Worm (Caenorhabditis elegans) whole organism, L4 larva: ENCODE measurements around the gene srw-73.

Experiments
- F49E8.2 ChIP-seq: sonication (generic microtip); optimal IDR thresholded peaks from 2 replicates; lab custom pipeline; 2016; ENCODE audit warnings: missing compliant biosample characterization, mild to moderate bottlenecking, missing genetic modification characterization, borderline replicate concordance
- R02D3.7 ChIP-seq: fragments of 150-350 bp; sonication (generic microtip); optimal IDR thresholded peaks from 3 replicates; lab custom pipeline; 2014; ENCODE audit warnings: missing biosample characterization, missing genetic modification characterization
- Y75B8A.6 ChIP-seq: fragments of 200-800 bp; sonication (Bioruptor generic); IDR thresholded peaks from 2 replicates; pipeline ENCODE4 v1.3.6; 2022; ENCODE audit warnings: missing genetic modification reagents, missing genetic modification characterization, missing compliant biosample characterization
- ZK546.5 ChIP-seq, 2 experiments: sonication (generic microtip); optimal IDR thresholded peaks; 2 replicates each; lab custom pipeline; 2017; ENCODE audit warnings: missing biosample characterization in 2 of 2, missing genetic modification characterization in 2 of 2
- aha-1 ChIP-seq: fragments of 150-350 bp; peaks from one replicate; lab custom pipeline; 2014; ENCODE audit warnings: missing biosample characterization, missing genetic modification characterization
- ama-1 ChIP-seq: fragments of 150-350 bp; optimal IDR thresholded peaks from 2 replicates; lab custom pipeline; 2014; ENCODE audit warnings: inconsistent platforms, mixed read lengths
- arid-1 ChIP-seq: fragments of 200-800 bp; sonication (Bioruptor generic); conservative IDR thresholded peaks from 2 replicates; pipeline ENCODE4 v1.3.6; 2022; ENCODE audit warnings: missing genetic modification reagents, missing genetic modification characterization, missing compliant biosample characterization
- ceh-32 ChIP-seq: sonication (generic microtip); optimal IDR thresholded peaks from 2 replicates; lab custom pipeline; 2016; ENCODE audit warnings: mild to moderate bottlenecking, missing genetic modification characterization, missing compliant biosample characterization; ENCODE audit not compliant: poor library complexity
- ctbp-1 ChIP-seq: fragments of 200-800 bp; sonication (Bioruptor generic); IDR thresholded peaks from 2 replicates; pipeline ENCODE4 v1.3.6; 2022; ENCODE audit warnings: missing genetic modification reagents, missing genetic modification characterization, missing compliant biosample characterization
- daf-12 ChIP-seq: fragments of 150-350 bp; optimal IDR thresholded peaks from 2 replicates; lab custom pipeline; 2014; ENCODE audit warnings: missing biosample characterization, missing genetic modification reagents, missing genetic modification characterization
- daf-16 ChIP-seq, 3 experiments: sonication (generic microtip); optimal IDR thresholded peaks; 2 replicates each; lab custom pipeline; 2016 to 2017; ENCODE audit warnings: missing genetic modification characterization in 3 of 3, missing genetic modification reagents in 3 of 3, mild to moderate bottlenecking in 2 of 3, missing compliant biosample characterization in 2 of 3, missing biosample characterization in 1 of 3, moderate library complexity in 1 of 3
- dmd-6 ChIP-seq: fragments of 200-800 bp; sonication (Bioruptor generic); IDR thresholded peaks from 2 replicates; pipeline ENCODE4 v1.3.6; 2022; ENCODE audit warnings: missing genetic modification reagents, missing genetic modification characterization, missing compliant biosample characterization
- dmd-9 ChIP-seq: fragments of 200-800 bp; sonication (Bioruptor generic); IDR thresholded peaks from 2 replicates; pipeline ENCODE4 v1.3.6; 2022; ENCODE audit warnings: missing genetic modification reagents, missing genetic modification characterization, missing compliant biosample characterization
- dpl-1 ChIP-seq: fragments of 150-350 bp; optimal IDR thresholded peaks from 2 replicates; lab custom pipeline; 2014; ENCODE audit warnings: missing biosample characterization, missing genetic modification reagents, missing genetic modification characterization
- dve-1 ChIP-seq: sonication (generic microtip); optimal IDR thresholded peaks from 2 replicates; lab custom pipeline; 2017; ENCODE audit warnings: antibody characterized with exemption, mild to moderate bottlenecking, missing genetic modification characterization, missing compliant biosample characterization; ENCODE audit not compliant: insufficient read depth
- egl-27 ChIP-seq: sonication (generic microtip); optimal IDR thresholded peaks from 3 replicates; lab custom pipeline; 2017; ENCODE audit warnings: missing biosample characterization, missing genetic modification reagents, missing genetic modification characterization
- hlh-11 ChIP-seq: fragments of 200-800 bp; sonication (Bioruptor generic); optimal IDR thresholded peaks from 2 replicates; lab custom pipeline; 2018; ENCODE audit warnings: mild to moderate bottlenecking, missing genetic modification characterization, missing compliant biosample characterization
- lim-7 ChIP-seq: fragments of 200-800 bp; sonication (Bioruptor generic); IDR thresholded peaks from 2 replicates; pipeline ENCODE4 v1.3.6; 2022; ENCODE audit warnings: missing genetic modification characterization, missing compliant biosample characterization
- lin-1 ChIP-seq: fragments of 200-800 bp; sonication (Bioruptor generic); IDR thresholded peaks from 2 replicates; pipeline ENCODE4 v1.3.6; 2022; ENCODE audit warnings: missing genetic modification reagents, missing genetic modification characterization, missing compliant biosample characterization
- lin-39 ChIP-seq: fragments of 150-350 bp; optimal IDR thresholded peaks from 2 replicates; lab custom pipeline; 2014; ENCODE audit warnings: missing biosample characterization, missing genetic modification reagents, missing genetic modification characterization
- lir-3 ChIP-seq: sonication (generic microtip); optimal IDR thresholded peaks from 2 replicates; lab custom pipeline; 2016; ENCODE audit warnings: mild to moderate bottlenecking, missing genetic modification characterization, missing compliant biosample characterization
- lsy-2 ChIP-seq, 2 experiments: fragments of 150-350 bp in 1 of 2; sonication (generic microtip) in 1 of 2; optimal IDR thresholded peaks; 2 replicates each; lab custom pipeline; 2014 to 2017; ENCODE audit warnings: missing biosample characterization in 2 of 2, missing genetic modification characterization in 2 of 2
- nhr-11 ChIP-seq: fragments of 150-350 bp; optimal IDR thresholded peaks from 2 replicates; lab custom pipeline; 2014; ENCODE audit warnings: missing biosample characterization, missing genetic modification characterization
- nhr-28 ChIP-seq: fragments of 150-350 bp; optimal IDR thresholded peaks from 2 replicates; lab custom pipeline; 2014; ENCODE audit warnings: missing biosample characterization, missing genetic modification characterization
- nhr-48 ChIP-seq: sonication (generic microtip); optimal IDR thresholded peaks from 2 replicates; lab custom pipeline; 2016; ENCODE audit warnings: mild to moderate bottlenecking, missing genetic modification characterization, missing compliant biosample characterization
- php-3 ChIP-seq: fragments of 200-800 bp; sonication (Bioruptor generic); IDR thresholded peaks from 2 replicates; pipeline ENCODE4 v1.3.6; 2022; ENCODE audit warnings: missing genetic modification reagents, missing genetic modification characterization, missing compliant biosample characterization
- pqm-1 ChIP-seq: sonication (generic microtip); optimal IDR thresholded peaks from 2 replicates; lab custom pipeline; 2017; ENCODE audit warnings: missing biosample characterization, missing genetic modification characterization
- rbr-2 ChIP-seq: sonication (generic microtip); optimal IDR thresholded peaks from 2 replicates; lab custom pipeline; 2016; ENCODE audit warnings: missing genotype, missing genetic modification characterization, missing compliant biosample characterization
- spr-3 ChIP-seq: fragments of 200-800 bp; sonication (Bioruptor generic); optimal IDR thresholded peaks from 2 replicates; lab custom pipeline; 2018; ENCODE audit warnings: mild to moderate bottlenecking, missing genetic modification characterization, missing compliant biosample characterization
- tag-97 ChIP-seq: fragments of 200-800 bp; sonication (Bioruptor generic); IDR thresholded peaks from 2 replicates; pipeline ENCODE4 v1.3.6; 2022; ENCODE audit warnings: missing genetic modification characterization, missing compliant biosample characterization
- tra-1 ChIP-seq: fragments of 200-800 bp; sonication (Bioruptor generic); IDR thresholded peaks from 2 replicates; pipeline ENCODE4 v1.3.6; 2022; ENCODE audit warnings: missing genetic modification reagents, missing genetic modification characterization, missing compliant biosample characterization
- unc-130 ChIP-seq: sonication (generic microtip); optimal IDR thresholded peaks from 2 replicates; lab custom pipeline; 2016; ENCODE audit warnings: missing genetic modification reagents, missing genetic modification characterization, missing compliant biosample characterization
- unc-39 ChIP-seq: sonication (generic microtip); optimal IDR thresholded peaks from 2 replicates; lab custom pipeline; 2017; ENCODE audit warnings: missing biosample characterization, missing genetic modification characterization
- zfp-3 ChIP-seq: fragments of 200-800 bp; sonication (Bioruptor generic); conservative IDR thresholded peaks from 2 replicates; pipeline ENCODE4 v1.3.6; 2022; ENCODE audit warnings: missing genetic modification reagents, missing genetic modification characterization, missing compliant biosample characterization
- zip-2 ChIP-seq: fragments of 150-350 bp; optimal IDR thresholded peaks from 2 replicates; lab custom pipeline; 2014; ENCODE audit warnings: missing biosample characterization, missing genetic modification characterization
- ztf-11 ChIP-seq: fragments of 150-350 bp; optimal IDR thresholded peaks from 2 replicates; lab custom pipeline; 2014; ENCODE audit warnings: missing biosample characterization, missing genetic modification characterization
- ztf-7 ChIP-seq: fragments of 150-350 bp; optimal IDR thresholded peaks from 2 replicates; lab custom pipeline; 2014; ENCODE audit warnings: missing biosample characterization, missing genetic modification characterization

The srw-73 gene

ce11 chrV:16608478-16608877 is 20.1 kb upstream of the srw-73 start:
- peak; percentile 65 for TF ChIP-seq nhr-28 (tag; lab: Kevin White, UChicago)
- TF ChIP-seq ama-1 (lab: Kevin White, UChicago), result no peak
- peak; percentile 8 for TF ChIP-seq dve-1 (tag; lab: Kevin White, UChicago)
- no peak for TF ChIP-seq daf-16 (GFP tag; optimal IDR thresholded peaks at IDR 0.05; lab: Kevin White, UChicago)
- TF ChIP-seq daf-16 (tag; optimal IDR thresholded peaks at IDR 0.05; lab: Kevin White, UChicago), result peak; percentile 12
- TF ChIP-seq ztf-7 (tag; lab: Kevin White, UChicago), result no peak

- no peak for TF ChIP-seq daf-16 (GFP tag; optimal IDR thresholded peaks at IDR 0.05; lab: Kevin White, UChicago)
- TF ChIP-seq daf-16 (tag; optimal IDR thresholded peaks at IDR 0.05; lab: Kevin White, UChicago), result peak; percentile 4
- TF ChIP-seq nhr-11 (tag; lab: Kevin White, UChicago), result no peak
Measured at ce11 chrV:16606313-16606712, 18.0 kb upstream of the srw-73 start, which contains the start of gene Y32B12C.1. Gene Y32B12C.1, plus strand, starts transcription at chrV:16606613.

ce11 chrV:16605463-16605862 is 17.1 kb upstream of the srw-73 start:
- peak; percentile 67 for TF ChIP-seq php-3 (GFP tag; lab: Robert Waterston, UW)
- no peak for TF ChIP-seq rbr-2 (tag; lab: Kevin White, UChicago)
- peak; percentile 44 for TF ChIP-seq hlh-11 (tag; lab: Kevin White, UChicago)
- no peak for TF ChIP-seq lim-7
- no peak for TF ChIP-seq lir-3
- TF ChIP-seq tra-1 (GFP tag; lab: Robert Waterston, UW), result no peak
- TF ChIP-seq lsy-2 (tag; optimal IDR thresholded peaks at IDR 0.05; lab: Kevin White, UChicago), result no peak
- TF ChIP-seq spr-3 (GFP tag; lab: Kevin White, UChicago), result no peak
- TF ChIP-seq dpl-1 (GFP tag; lab: Kevin White, UChicago), result no peak
- no peak for TF ChIP-seq daf-12 (tag; lab: Kevin White, UChicago)
- TF ChIP-seq ztf-11 (tag; lab: Kevin White, UChicago), result no peak
- no peak for TF ChIP-seq egl-27 (tag; lab: Kevin White, UChicago)
- TF ChIP-seq Y75B8A.6, result no peak
- no peak for TF ChIP-seq lin-1 (GFP tag; lab: Robert Waterston, UW)
- TF ChIP-seq zfp-3 (GFP tag; lab: Robert Waterston, UW), result no peak
- peak; percentile 51 for TF ChIP-seq pqm-1 (tag; lab: Kevin White, UChicago)
- TF ChIP-seq dmd-9, result no peak
- TF ChIP-seq nhr-48, result no peak
- no peak for TF ChIP-seq unc-130 (GFP tag; lab: Kevin White, UChicago)
- peak; percentile 66 for TF ChIP-seq dmd-6
- peak; percentile 33 for TF ChIP-seq dve-1 (tag; lab: Kevin White, UChicago)
- TF ChIP-seq arid-1, result no peak
- TF ChIP-seq ztf-7 (tag; lab: Kevin White, UChicago), result no peak
- TF ChIP-seq unc-39 (tag; lab: Kevin White, UChicago), result no peak
- no peak for TF ChIP-seq zip-2 (tag; lab: Kevin White, UChicago)
- no peak for TF ChIP-seq lin-39 (tag; lab: Kevin White, UChicago)
- TF ChIP-seq tag-97 (GFP tag; lab: Robert Waterston, UW), result no peak
- TF ChIP-seq ctbp-1 (GFP tag; lab: Robert Waterston, UW), result no peak
- no peak for TF ChIP-seq daf-16 (GFP tag; optimal IDR thresholded peaks at IDR 0.05; lab: Kevin White, UChicago)
- peak; percentile 43 for TF ChIP-seq daf-16 (tag; optimal IDR thresholded peaks at IDR 0.05; lab: Kevin White, UChicago)
- no peak for TF ChIP-seq R02D3.7 (tag; lab: Kevin White, UChicago)
- TF ChIP-seq F49E8.2 (tag; lab: Kevin White, UChicago), result no peak
- no peak for TF ChIP-seq aha-1 (tag; lab: Kevin White, UChicago)
- TF ChIP-seq ZK546.5 (tag; optimal IDR thresholded peaks at IDR 0.05; lab: Kevin White, UChicago), result no peak
- TF ChIP-seq ceh-32, result no peak
